Worm (Caenorhabditis elegans): ENCODE measurements around the gene Y24F12A.1.

The Y24F12A.1 gene

DNA sequence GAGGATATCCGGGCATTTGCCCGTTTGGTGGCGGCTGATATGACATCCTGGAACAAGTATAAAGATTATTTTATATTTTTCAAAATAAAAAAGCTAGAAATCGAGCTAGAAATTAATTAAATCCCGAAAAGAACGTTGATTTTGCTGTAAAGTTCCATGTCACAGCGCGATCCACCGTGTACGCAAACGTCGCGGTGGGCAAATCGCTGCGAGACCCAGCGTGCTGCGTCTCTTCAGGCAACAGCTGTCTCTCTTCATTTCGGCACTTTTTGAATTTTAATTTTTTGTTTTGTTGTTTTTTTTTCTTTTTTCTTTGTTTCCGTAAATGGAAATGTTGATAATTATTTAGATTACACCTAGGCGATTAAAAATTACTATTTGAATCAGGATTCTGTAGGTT, 38.9 kb upstream of the Y24F12A.1 start, which contains the start of gene sec-24.1 (continued):
- TF ChIP-seq nhr-47 (tag; optimal IDR thresholded peaks at IDR 0.05) (peak; percentile 95), xbp-1 (tag; optimal IDR thresholded peaks at IDR 0.05) (peak; percentile 94), unc-86 (tag; optimal IDR thresholded peaks at IDR 0.05) (peak; percentile 88), nhr-28 (tag; optimal IDR thresholded peaks at IDR 0.05) (no peak)

ce11 chrIV:11568249-11568940, 36.7 kb upstream of the Y24F12A.1 start:
- no peak for TF ChIP-seq lsy-2 (tag; optimal IDR thresholded peaks at IDR 0.05)
- peak; percentile 16 for TF ChIP-seq nhr-85 (tag)
- no peak for TF ChIP-seq efl-1 (optimal IDR thresholded peaks at IDR 0.05)
- peak in 1 of 2 experiments; percentile 85 for TF ChIP-seq efl-1 (GFP tag; optimal IDR thresholded peaks at IDR 0.05 in 1 of 2)
- no peak for TF ChIP-seq mab-9 (GFP tag; IDR thresholded peaks at IDR 0.05)

ce11 chrIV:11569795-11570194, 35.3 kb upstream of the Y24F12A.1 start:
- TF ChIP-seq nhr-71 (tag; optimal IDR thresholded peaks at IDR 0.05): no peak
- TF ChIP-seq ceh-63 (GFP tag; optimal IDR thresholded peaks at IDR 0.05): no peak
- TF ChIP-seq fkh-4 (tag; optimal IDR thresholded peaks at IDR 0.05; ENCODE audit: borderline replicate concordance): peak; percentile 81
- no peak for TF ChIP-seq nhr-12 (tag; optimal IDR thresholded peaks at IDR 0.05)
- peak; percentile 92 for TF ChIP-seq dsc-1 (tag; optimal IDR thresholded peaks at IDR 0.05)
- no peak for TF ChIP-seq sptf-1 (tag; optimal IDR thresholded peaks at IDR 0.05)
- TF ChIP-seq unc-130 (tag; optimal IDR thresholded peaks at IDR 0.05): no peak
- no peak for TF ChIP-seq sup-37 (GFP tag; optimal IDR thresholded peaks at IDR 0.05)
- no peak for TF ChIP-seq sox-4 (tag; optimal IDR thresholded peaks at IDR 0.05)
- TF ChIP-seq hlh-17 (GFP tag; optimal IDR thresholded peaks at IDR 0.05; ENCODE audit: borderline replicate concordance): no peak
- no peak for TF ChIP-seq egl-27 (tag; optimal IDR thresholded peaks at IDR 0.05)

DNA sequence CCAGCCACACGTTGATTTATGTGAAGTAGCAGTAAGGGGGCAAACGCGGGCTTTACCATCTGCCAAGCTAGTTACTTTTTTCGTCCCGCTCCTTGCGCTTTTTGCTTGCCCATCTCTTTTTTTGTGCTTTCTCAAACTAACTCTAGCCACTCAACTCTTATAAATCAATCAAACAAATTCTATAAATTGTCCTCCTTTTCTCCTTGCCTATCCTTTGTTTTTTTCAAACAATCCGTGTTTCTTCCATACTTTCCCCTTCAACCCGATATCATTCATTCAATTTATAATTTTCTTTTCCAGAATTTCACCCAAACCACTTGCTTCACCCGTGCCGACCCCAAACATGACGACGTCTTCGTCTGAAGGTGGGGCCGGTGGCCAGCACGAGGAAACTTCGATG, 34.9 kb upstream of the Y24F12A.1 start, which contains the start of gene srgp-1:
Gene srgp-1, plus strand, starts transcription at position 301 of the 400 bp plus-strand sequence.
- TF ChIP-seq Y116A8C.19 (tag; optimal IDR thresholded peaks at IDR 0.05; ENCODE audit: borderline replicate concordance) (no peak), nhr-85 (tag) (peak; percentile 36)

- no peak for TF ChIP-seq lin-15B (tag; optimal IDR thresholded peaks at IDR 0.05)
- no peak for TF ChIP-seq nhr-11 (tag; optimal IDR thresholded peaks at IDR 0.05)
- TF ChIP-seq tlp-1 (tag; optimal IDR thresholded peaks at IDR 0.05): no peak
- TF ChIP-seq irx-1 (tag; optimal IDR thresholded peaks at IDR 0.05): no peak
- no peak for TF ChIP-seq nhr-12 (tag; optimal IDR thresholded peaks at IDR 0.05)
- TF ChIP-seq alr-1 (tag; optimal IDR thresholded peaks at IDR 0.05; ENCODE audit: borderline replicate concordance): no peak
- TF ChIP-seq unc-86 (tag; optimal IDR thresholded peaks at IDR 0.05): no peak
- TF ChIP-seq ztf-11 (tag; optimal IDR thresholded peaks at IDR 0.05): no peak
- TF ChIP-seq grh-1 (GFP tag; IDR thresholded peaks at IDR 0.05): no peak
- TF ChIP-seq fos-1 (tag; optimal IDR thresholded peaks at IDR 0.05): no peak
- TF ChIP-seq fkh-10 (GFP tag; optimal IDR thresholded peaks at IDR 0.05): no peak
- TF ChIP-seq swsn-7 (tag; optimal IDR thresholded peaks at IDR 0.05): no peak
- TF ChIP-seq unc-130 (tag; optimal IDR thresholded peaks at IDR 0.05): no peak
- no peak for TF ChIP-seq xbp-1 (tag; optimal IDR thresholded peaks at IDR 0.05)
- TF ChIP-seq efl-1 (optimal IDR thresholded peaks at IDR 0.05): no peak
- peak in 1 of 2 experiments; percentile 75 for TF ChIP-seq efl-1 (GFP tag; optimal IDR thresholded peaks at IDR 0.05 in 1 of 2)
- no peak for TF ChIP-seq vab-15 (tag; optimal IDR thresholded peaks at IDR 0.05)
- TF ChIP-seq nhr-77 (tag; optimal IDR thresholded peaks at IDR 0.05): no peak
- TF ChIP-seq snu-23 (GFP tag; optimal IDR thresholded peaks at IDR 0.05): peak; percentile 37
- TF ChIP-seq nhr-47 (tag; optimal IDR thresholded peaks at IDR 0.05): peak; percentile 23
- no peak for TF ChIP-seq pax-3 (tag; optimal IDR thresholded peaks at IDR 0.05)
- no peak for TF ChIP-seq sptf-1 (tag; optimal IDR thresholded peaks at IDR 0.05)
- TF ChIP-seq fkh-8 (tag; optimal IDR thresholded peaks at IDR 0.05): no peak
- no peak for TF ChIP-seq jun-1 (tag; optimal IDR thresholded peaks at IDR 0.05)
- no peak for TF ChIP-seq snpc-4 (tag; optimal IDR thresholded peaks at IDR 0.05)
- no peak for TF ChIP-seq hlh-4 (tag; optimal IDR thresholded peaks at IDR 0.05)
- TF ChIP-seq pqm-1 (tag; optimal IDR thresholded peaks at IDR 0.05): no peak
- TF ChIP-seq ceh-63 (GFP tag; optimal IDR thresholded peaks at IDR 0.05): no peak
- no peak for TF ChIP-seq nhr-19 (GFP tag; conservative IDR thresholded peaks at IDR 0.05)
- TF ChIP-seq nhr-71 (tag; optimal IDR thresholded peaks at IDR 0.05): peak; percentile 46
- TF ChIP-seq blmp-1 (tag; optimal IDR thresholded peaks at IDR 0.05): peak; percentile 67
- TF ChIP-seq nhr-76 (tag; optimal IDR thresholded peaks at IDR 0.05): no peak
- no peak for TF ChIP-seq hpl-2 (GFP tag; optimal IDR thresholded peaks at IDR 0.05)
Measured at ce11 chrIV:11571374-11571839, 33.6 kb upstream of the Y24F12A.1 start.
